Fruit fly (Drosophila melanogaster) whole organism, embryonic: ENCODE measurements around the gene Phs.

ENCODE experiments used
- Aef1 ChIP-seq: fragments of 200-800 bp; sonication (Bioruptor generic); IDR thresholded peaks from 3 replicates; pipeline ENCODE4 v1.3.6; 2022; ENCODE audit warnings: missing biosample characterization, missing genetic modification characterization
- B-H1 ChIP-seq: fragments of 200-800 bp; sonication (Bioruptor generic); IDR thresholded peaks from 3 replicates; pipeline ENCODE4 v1.3.6; 2022; ENCODE audit warnings: missing biosample characterization, missing genetic modification characterization
- BEAF-32 ChIP-seq: fragments of 200-800 bp; sonication (Bioruptor generic); optimal IDR thresholded peaks from 3 replicates; lab custom pipeline; 2017; ENCODE audit warnings: missing biosample characterization, missing genetic modification characterization, mild to moderate bottlenecking, moderate library complexity, missing genetic modification reagents
- CG11456 ChIP-seq: fragments of 200-800 bp; sonication (Bioruptor generic); IDR thresholded peaks from 3 replicates; pipeline ENCODE4 v1.3.6; 2022; ENCODE audit warnings: missing biosample characterization, missing genetic modification characterization
- CG11504 ChIP-seq: fragments of 200-800 bp; sonication (Bioruptor generic); optimal IDR thresholded peaks from 3 replicates; lab custom pipeline; 2019; ENCODE audit warnings: missing biosample characterization, mild to moderate bottlenecking, missing genetic modification characterization, moderate library complexity
- CG12236 ChIP-seq: fragments of 200-800 bp; sonication (Bioruptor generic); optimal IDR thresholded peaks from 2 replicates; lab custom pipeline; 2016; ENCODE audit warnings: missing biosample characterization, missing genetic modification characterization
- CG14860 ChIP-seq: fragments of 200-800 bp; sonication (Bioruptor generic); IDR thresholded peaks from 3 replicates; pipeline ENCODE4 v1.3.6; 2022; ENCODE audit warnings: missing biosample characterization, missing genetic modification characterization; ENCODE audit not compliant: partially characterized antibody
- CG15269 ChIP-seq: fragments of 200-800 bp; sonication (Bioruptor generic); optimal IDR thresholded peaks from 2 replicates; lab custom pipeline; 2018; ENCODE audit warnings: missing biosample characterization, mild to moderate bottlenecking, missing genetic modification characterization, moderate library complexity
- CG16779 ChIP-seq: fragments of 200-800 bp; sonication (Bioruptor generic); IDR thresholded peaks from 2 replicates; pipeline ENCODE4 v1.3.6; 2022; ENCODE audit warnings: missing biosample characterization, missing genetic modification characterization
- CG17802 ChIP-seq: fragments of 200-800 bp; sonication (Bioruptor generic); optimal IDR thresholded peaks from 2 replicates; lab custom pipeline; 2018; ENCODE audit warnings: missing biosample characterization, mild to moderate bottlenecking, missing genetic modification characterization, moderate library complexity
- CG18011 ChIP-seq: fragments of 200-800 bp; sonication (Bioruptor generic); optimal IDR thresholded peaks from 2 replicates; lab custom pipeline; 2017; ENCODE audit warnings: missing biosample characterization, missing genetic modification characterization, mild to moderate bottlenecking, moderate library complexity, missing genotype
- CG18599 ChIP-seq: fragments of 200-800 bp; sonication (Bioruptor generic); optimal IDR thresholded peaks from 3 replicates; lab custom pipeline; 2017; ENCODE audit warnings: missing biosample characterization, missing genetic modification characterization, mild to moderate bottlenecking, moderate library complexity, missing genetic modification reagents
- CG30020 ChIP-seq: fragments of 200-800 bp; optimal IDR thresholded peaks from 2 replicates; lab custom pipeline; 2019; ENCODE audit warnings: missing biosample characterization, mild to moderate bottlenecking, missing genetic modification characterization, moderate library complexity
- CG32532 ChIP-seq: fragments of 200-800 bp; sonication (Bioruptor generic); IDR thresholded peaks from 2 replicates; pipeline ENCODE4 v1.3.6; 2022; ENCODE audit warnings: missing biosample characterization, missing genetic modification characterization
- CG34376 ChIP-seq: fragments of 200-800 bp; sonication (Bioruptor generic); optimal IDR thresholded peaks from 2 replicates; lab custom pipeline; 2018; ENCODE audit warnings: missing biosample characterization, mild to moderate bottlenecking, missing genetic modification characterization
- CG34422 ChIP-seq: fragments of 200-800 bp; sonication (Bioruptor generic); IDR thresholded peaks from 3 replicates; pipeline ENCODE4 v1.3.6; 2022; ENCODE audit warnings: missing biosample characterization, missing genetic modification characterization
- CG5245 ChIP-seq: fragments of 200-800 bp; sonication (Bioruptor generic); optimal IDR thresholded peaks from 3 replicates; lab custom pipeline; 2016; ENCODE audit warnings: missing biosample characterization, missing genetic modification characterization
- CG6654 ChIP-seq: fragments of 200-800 bp; sonication (Bioruptor generic); optimal IDR thresholded peaks from 2 replicates; lab custom pipeline; 2017; ENCODE audit warnings: missing biosample characterization, mild to moderate bottlenecking, missing genetic modification characterization
- D ChIP-seq, 2 experiments: fragments of 200-800 bp in 1 of 2; fragments of >200 bp in 1 of 2; sonication (Bioruptor generic) in 1 of 2; optimal IDR thresholded peaks; 2 replicates in 1 of 2; 3 replicates in 1 of 2; lab custom pipeline; 2017; ENCODE audit warnings: mild to moderate bottlenecking in 1 of 2, missing biosample characterization in 1 of 2, missing genetic modification characterization in 1 of 2, missing genetic modification reagents in 1 of 2
- Dp ChIP-seq: fragments of 200-800 bp; sonication (Bioruptor generic); optimal IDR thresholded peaks from 2 replicates; lab custom pipeline; 2018; ENCODE audit warnings: missing biosample characterization, mild to moderate bottlenecking, missing genetic modification characterization, moderate library complexity
- H2.0 ChIP-seq: fragments of 200-800 bp; sonication (Bioruptor generic); IDR thresholded peaks from 2 replicates; pipeline ENCODE4 v1.3.6; 2022; ENCODE audit warnings: missing biosample characterization, missing genetic modification characterization
- HLH4C ChIP-seq: fragments of 200-800 bp; sonication (Bioruptor generic); IDR thresholded peaks from 3 replicates; pipeline ENCODE4 v1.3.6; 2022; ENCODE audit warnings: missing biosample characterization, missing genetic modification characterization; ENCODE audit not compliant: partially characterized antibody
- Hr51 ChIP-seq, 2 experiments: fragments of 200-800 bp; sonication (Bioruptor generic); optimal IDR thresholded peaks; 2 replicates in 1 of 2; 3 replicates in 1 of 2; lab custom pipeline; 2016 to 2018; ENCODE audit warnings: missing biosample characterization in 2 of 2, missing genetic modification characterization in 2 of 2, mild to moderate bottlenecking in 1 of 2, moderate library complexity in 1 of 2
- MBD-R2 ChIP-seq: fragments of 200-800 bp; sonication (Bioruptor generic); IDR thresholded peaks from 2 replicates; pipeline ENCODE4 v1.3.6; 2022; ENCODE audit warnings: missing biosample characterization, missing genetic modification characterization
- Mes4 ChIP-seq: fragments of 200-800 bp; sonication (Bioruptor generic); optimal IDR thresholded peaks from 2 replicates; lab custom pipeline; 2016; ENCODE audit warnings: missing biosample characterization, missing genetic modification characterization
- Oaz ChIP-seq: fragments of 200-800 bp; sonication (Bioruptor generic); IDR thresholded peaks from 2 replicates; pipeline ENCODE4 v1.3.6; 2022; ENCODE audit warnings: missing biosample characterization, missing genetic modification characterization
- Sin3A ChIP-seq: fragments of >200 bp; optimal IDR thresholded peaks from 2 replicates; lab custom pipeline; 2018
- Spps ChIP-seq: fragments of 200-800 bp; sonication (Bioruptor generic); optimal IDR thresholded peaks from 2 replicates; lab custom pipeline; 2018; ENCODE audit warnings: missing biosample characterization, mild to moderate bottlenecking, missing genetic modification characterization
- YL-1 ChIP-seq: fragments of 200-800 bp; sonication (Bioruptor generic); optimal IDR thresholded peaks from 3 replicates; lab custom pipeline; 2017; ENCODE audit warnings: missing biosample characterization, mild to moderate bottlenecking, missing genetic modification characterization
- ase ChIP-seq: fragments of 200-800 bp; sonication (Bioruptor generic); IDR thresholded peaks from 3 replicates; pipeline ENCODE4 v1.3.6; 2022; ENCODE audit warnings: missing biosample characterization, missing genetic modification characterization
- br ChIP-seq: fragments of >200 bp; optimal IDR thresholded peaks from 2 replicates; lab custom pipeline; 2017
- corto ChIP-seq: fragments of 200-800 bp; sonication (Bioruptor generic); optimal IDR thresholded peaks from 2 replicates; lab custom pipeline; 2016; ENCODE audit warnings: missing biosample characterization, mild to moderate bottlenecking, missing genetic modification characterization, moderate library complexity
- esg ChIP-seq: fragments of 200-800 bp; sonication (Bioruptor generic); conservative IDR thresholded peaks from 2 replicates; pipeline ENCODE4 v1.3.6; 2022; ENCODE audit warnings: missing biosample characterization, missing genetic modification characterization
- eve ChIP-seq, 2 experiments: fragments of >200 bp; optimal IDR thresholded peaks; 2 replicates each; lab custom pipeline; 2017; ENCODE audit warnings: missing biosample characterization in 2 of 2, missing genetic modification characterization in 2 of 2
- ewg ChIP-seq: fragments of 200-800 bp; sonication (Bioruptor generic); optimal IDR thresholded peaks from 3 replicates; lab custom pipeline; 2017; ENCODE audit warnings: mild to moderate bottlenecking, missing biosample characterization, missing genetic modification reagents, missing genetic modification characterization
- fru ChIP-seq: fragments of >200 bp; optimal IDR thresholded peaks from 2 replicates; lab custom pipeline; 2017
- gem ChIP-seq: fragments of 200-800 bp; sonication (Bioruptor generic); optimal IDR thresholded peaks from 2 replicates; lab custom pipeline; 2019; ENCODE audit warnings: missing biosample characterization, mild to moderate bottlenecking, missing genetic modification characterization, moderate library complexity
- hb ChIP-seq: fragments of 200-800 bp; sonication (Bioruptor generic); IDR thresholded peaks from 3 replicates; pipeline ENCODE4 v1.3.6; 2022; ENCODE audit warnings: missing biosample characterization, missing genetic modification characterization; ENCODE audit not compliant: partially characterized antibody
- mirr ChIP-seq: fragments of 200-800 bp; sonication (Bioruptor generic); optimal IDR thresholded peaks from 3 replicates; lab custom pipeline; 2018; ENCODE audit warnings: missing biosample characterization, mild to moderate bottlenecking, missing genetic modification characterization
- nerfin-2 ChIP-seq: fragments of 200-800 bp; sonication (Bioruptor generic); IDR thresholded peaks from 2 replicates; pipeline ENCODE4 v1.3.6; 2022; ENCODE audit warnings: missing biosample characterization, missing genetic modification characterization; ENCODE audit not compliant: partially characterized antibody
- pb ChIP-seq: fragments of 200-800 bp; sonication (Bioruptor generic); optimal IDR thresholded peaks from 3 replicates; lab custom pipeline; 2016; ENCODE audit warnings: missing biosample characterization, missing genetic modification characterization
- peb ChIP-seq: fragments of 200-800 bp; sonication (Bioruptor generic); IDR thresholded peaks from 2 replicates; pipeline ENCODE4 v1.3.6; 2022; ENCODE audit warnings: missing biosample characterization, missing genetic modification characterization
- pum ChIP-seq: fragments of 200-800 bp; sonication (Bioruptor generic); optimal IDR thresholded peaks from 2 replicates; lab custom pipeline; 2016; ENCODE audit warnings: missing biosample characterization, missing genetic modification characterization
- rib ChIP-seq: fragments of 200-800 bp; sonication (Bioruptor generic); IDR thresholded peaks from 2 replicates; pipeline ENCODE4 v1.3.6; 2022; ENCODE audit warnings: missing biosample characterization, missing genetic modification characterization
- row ChIP-seq: fragments of 200-800 bp; sonication (Bioruptor generic); IDR thresholded peaks from 3 replicates; pipeline ENCODE4 v1.3.6; 2022; ENCODE audit warnings: missing biosample characterization, missing genetic modification characterization
- salm ChIP-seq: fragments of 200-800 bp; sonication (Bioruptor generic); optimal IDR thresholded peaks from 2 replicates; lab custom pipeline; 2018; ENCODE audit warnings: missing biosample characterization, mild to moderate bottlenecking, missing genetic modification characterization
- schlank ChIP-seq: fragments of 200-800 bp; sonication (Bioruptor generic); optimal IDR thresholded peaks from 2 replicates; lab custom pipeline; 2018; ENCODE audit warnings: missing biosample characterization, mild to moderate bottlenecking, missing genetic modification characterization
- sens ChIP-seq: fragments of 200-800 bp; sonication (Bioruptor generic); peaks from one replicate; lab custom pipeline; 2016; ENCODE audit warnings: missing biosample characterization, missing genetic modification characterization
- stwl ChIP-seq: fragments of 200-800 bp; sonication (Bioruptor generic); optimal IDR thresholded peaks from 3 replicates; lab custom pipeline; 2018; ENCODE audit warnings: missing biosample characterization, mild to moderate bottlenecking, missing genetic modification characterization, moderate library complexity
- tll ChIP-seq, 2 experiments: fragments of 200-800 bp in 1 of 2; fragments of >200 bp in 1 of 2; sonication (Bioruptor generic) in 1 of 2; optimal IDR thresholded peaks; 2 replicates each; lab custom pipeline; 2017 to 2019; ENCODE audit warnings: missing biosample characterization in 2 of 2, missing genetic modification characterization in 2 of 2, mild to moderate bottlenecking in 1 of 2, moderate library complexity in 1 of 2
- usp ChIP-seq: fragments of >200 bp; optimal IDR thresholded peaks from 2 replicates; lab custom pipeline; 2017; ENCODE audit warnings: missing biosample characterization, missing genetic modification characterization
- zfh1 ChIP-seq: fragments of 200-800 bp; sonication (Bioruptor generic); IDR thresholded peaks from 3 replicates; pipeline ENCODE4 v1.3.6; 2022; ENCODE audit warnings: missing biosample characterization, missing genetic modification characterization

Gene Phs

dm6 chr3L:15583504-15583903 lies 36.2 kb upstream of the Phs start, which contains the start of gene AIMP2 (continued):
- TF ChIP-seq CG32532 (GFP tag; lab: Robert Waterston, UW) (no peak), Dp (GFP tag; lab: Kevin White, UChicago) (peak; percentile 83), Oaz (no peak), CG15269 (tag; lab: Kevin White, UChicago) (no peak), gem (tag; lab: Kevin White, UChicago) (no peak), CG18011 (no peak), CG11456 (GFP tag; lab: Robert Waterston, UW) (no peak), Aef1 (GFP tag; lab: Robert Waterston, UW) (no peak), HLH4C (peak; percentile 46; the same call in 1 of the 3 replicates), YL-1 (GFP tag; lab: Kevin White, UChicago) (peak; percentile 66), ewg (GFP tag; lab: Kevin White, UChicago) (no peak), pb (GFP tag; lab: Kevin White, UChicago) (no peak), sens (GFP tag; lab: Kevin White, UChicago) (no peak), mirr (GFP tag; lab: Kevin White, UChicago) (no peak), pum (GFP tag; lab: Kevin White, UChicago) (no peak), CG18599 (GFP tag; lab: Kevin White, UChicago) (no peak), MBD-R2 (peak; percentile 71), BEAF-32 (GFP tag; lab: Kevin White, UChicago) (peak; percentile 44), CG14860 (GFP tag; lab: Robert Waterston, UW) (no peak), peb (GFP tag; lab: Robert Waterston, UW) (no peak), D (optimal IDR thresholded peaks at IDR 0.05; lab: Kevin White, UChicago) (no peak), D (GFP tag; optimal IDR thresholded peaks at IDR 0.05; lab: Kevin White, UChicago) (no peak), CG11504 (tag; lab: Kevin White, UChicago) (no peak), nerfin-2 (GFP tag; lab: Robert Waterston, UW) (no peak), corto (GFP tag; lab: Kevin White, UChicago) (no peak), salm (tag; lab: Kevin White, UChicago) (no peak), Spps (tag; lab: Kevin White, UChicago) (no peak), stwl (tag; lab: Kevin White, UChicago) (peak; percentile 70), usp (GFP tag; lab: Kevin White, UChicago) (no peak), Mes4 (GFP tag; lab: Kevin White, UChicago) (no peak), CG34422 (GFP tag; lab: Robert Waterston, UW) (peak; percentile 12; the same call in 1 of the 3 replicates), Sin3A (lab: Kevin White, UChicago) (no peak), hb (GFP tag; lab: Robert Waterston, UW) (no peak), H2.0 (GFP tag; lab: Robert Waterston, UW) (no peak), ase (GFP tag; lab: Robert Waterston, UW) (no peak), schlank (tag; lab: Kevin White, UChicago) (no peak), zfh1 (no peak), esg (GFP tag; lab: Robert Waterston, UW) (no peak), br (lab: Kevin White, UChicago) (no peak), fru (lab: Kevin White, UChicago) (no peak), rib (GFP tag; lab: Robert Waterston, UW) (no peak), CG5245 (GFP tag; lab: Kevin White, UChicago) (no peak), CG17802 (tag; lab: Kevin White, UChicago) (no peak), row (no peak), Hr51 (GFP tag; optimal IDR thresholded peaks at IDR 0.05; lab: Kevin White, UChicago) (no peak), CG30020 (tag; lab: Kevin White, UChicago) (peak; percentile 21), CG16779 (GFP tag; lab: Robert Waterston, UW) (0 out of 2 replicates have a peak, but pooled peaks have one; percentile 29), eve (GFP tag; optimal IDR thresholded peaks at IDR 0.05; lab: Kevin White, UChicago) (no peak), tll (GFP tag; optimal IDR thresholded peaks at IDR 0.05; lab: Kevin White, UChicago) (no peak), B-H1 (GFP tag; lab: Robert Waterston, UW) (no peak), CG34376 (GFP tag; lab: Kevin White, UChicago) (no peak), CG12236 (no peak), CG6654 (no peak)
